Fruit fly (Drosophila melanogaster) whole organism: ENCODE measurements around the gene CG6441.

ENCODE experiments used
- CG8478 ChIP-seq: fragments of >200 bp; optimal IDR thresholded peaks from 2 replicates; lab custom pipeline; 2018; ENCODE audit warnings: inconsistent platforms
- pan ChIP-seq: fragments of >200 bp; optimal IDR thresholded peaks from 2 replicates; lab custom pipeline; 2017

- TF ChIP-seq pan (lab: Kevin White, UChicago), result no peak
- TF ChIP-seq CG8478 (lab: Kevin White, UChicago), result no peak
Observed at dm6 chr2L:7462147-7462546, 12.4 kb upstream of the CG6441 start, which contains the start of gene Gr28b.
